Worm (Caenorhabditis elegans) whole organism, L2 larva: ENCODE results near the gene npr-2.

Experiments used
- C34F6.9 ChIP-seq: fragments of 150-350 bp; optimal IDR thresholded peaks from 2 replicates; lab custom pipeline; 2014; ENCODE audit warnings: missing biosample characterization, missing genetic modification characterization
- F13H6.1 ChIP-seq: sonication (generic microtip); optimal IDR thresholded peaks from 2 replicates; lab custom pipeline; 2016; ENCODE audit warnings: missing genetic modification characterization, missing compliant biosample characterization
- alr-1 ChIP-seq: fragments of 150-350 bp; optimal IDR thresholded peaks from 2 replicates; lab custom pipeline; 2014; ENCODE audit warnings: missing biosample characterization, missing genetic modification characterization
- aly-2 ChIP-seq: fragments of 150-350 bp; optimal IDR thresholded peaks from 2 replicates; lab custom pipeline; 2014; ENCODE audit warnings: missing biosample characterization, missing genetic modification characterization
- ama-1 ChIP-seq: fragments of 150-350 bp; optimal IDR thresholded peaks from 2 replicates; lab custom pipeline; 2018; ENCODE audit warnings: inconsistent platforms
- ceh-16 ChIP-seq: fragments of 150-350 bp; optimal IDR thresholded peaks from 2 replicates; lab custom pipeline; 2014; ENCODE audit warnings: missing biosample characterization, missing genetic modification characterization
- ceh-82 ChIP-seq: fragments of 150-350 bp; optimal IDR thresholded peaks from 2 replicates; lab custom pipeline; 2014; ENCODE audit warnings: missing biosample characterization, missing genetic modification characterization
- crh-2 ChIP-seq: sonication (generic microtip); optimal IDR thresholded peaks from 2 replicates; lab custom pipeline; 2017; ENCODE audit warnings: missing biosample characterization, missing genetic modification characterization
- egl-27 ChIP-seq: sonication (generic microtip); optimal IDR thresholded peaks from 3 replicates; lab custom pipeline; 2017; ENCODE audit warnings: missing biosample characterization, missing genetic modification reagents, missing genetic modification characterization
- elt-1 ChIP-seq: fragments of 150-350 bp; optimal IDR thresholded peaks from 2 replicates; lab custom pipeline; 2014; ENCODE audit warnings: missing biosample characterization, missing genetic modification characterization
- fos-1 ChIP-seq: fragments of 150-350 bp; optimal IDR thresholded peaks from 2 replicates; lab custom pipeline; 2014; ENCODE audit warnings: missing biosample characterization, missing genetic modification characterization
- lin-39 ChIP-seq: fragments of 150-350 bp; optimal IDR thresholded peaks from 2 replicates; lab custom pipeline; 2014; ENCODE audit warnings: missing biosample characterization, missing genetic modification reagents, missing genetic modification characterization
- mab-5 ChIP-seq: fragments of 150-350 bp; optimal IDR thresholded peaks from 2 replicates; lab custom pipeline; 2014; ENCODE audit warnings: missing biosample characterization, missing genetic modification characterization
- nhr-10 ChIP-seq: sonication (generic microtip); optimal IDR thresholded peaks from 2 replicates; lab custom pipeline; 2017; ENCODE audit warnings: missing biosample characterization, missing genetic modification characterization
- nhr-11 ChIP-seq: fragments of 150-350 bp; optimal IDR thresholded peaks from 2 replicates; lab custom pipeline; 2014; ENCODE audit warnings: missing biosample characterization, missing genetic modification characterization
- nhr-129 ChIP-seq: fragments of 150-350 bp; optimal IDR thresholded peaks from 2 replicates; lab custom pipeline; 2014; ENCODE audit warnings: missing biosample characterization, missing genetic modification characterization
- nhr-23 ChIP-seq: fragments of 150-350 bp; optimal IDR thresholded peaks from 2 replicates; lab custom pipeline; 2014; ENCODE audit warnings: missing biosample characterization, missing genetic modification reagents, missing genetic modification characterization
- nhr-25 ChIP-seq: fragments of 150-350 bp; sonication (generic microtip); optimal IDR thresholded peaks from 3 replicates; lab custom pipeline; 2014; ENCODE audit warnings: missing biosample characterization, missing genetic modification characterization
- nhr-77 ChIP-seq: fragments of 150-350 bp; optimal IDR thresholded peaks from 2 replicates; lab custom pipeline; 2014; ENCODE audit warnings: missing biosample characterization, missing genetic modification characterization
- peb-1 ChIP-seq: fragments of 150-350 bp; optimal IDR thresholded peaks from 2 replicates; lab custom pipeline; 2014; ENCODE audit warnings: missing biosample characterization, missing genetic modification characterization
- sma-9 ChIP-seq, 2 experiments: fragments of 150-350 bp in 1 of 2; sonication (generic microtip) in 1 of 2; optimal IDR thresholded peaks; 2 replicates each; lab custom pipeline; 2014 to 2016; ENCODE audit warnings: missing genetic modification characterization in 2 of 2, mild to moderate bottlenecking in 1 of 2, missing biosample characterization in 1 of 2, missing compliant biosample characterization in 1 of 2, missing genetic modification reagents in 1 of 2, moderate library complexity in 1 of 2
- snpc-4 ChIP-seq: fragments of 150-350 bp; optimal IDR thresholded peaks from 2 replicates; lab custom pipeline; 2014; ENCODE audit warnings: missing biosample characterization, missing genetic modification characterization
- unc-39 ChIP-seq: fragments of 150-350 bp; optimal IDR thresholded peaks from 2 replicates; lab custom pipeline; 2014; ENCODE audit warnings: missing biosample characterization, missing genetic modification characterization
- unc-55 ChIP-seq: fragments of 150-350 bp; sonication (generic microtip); optimal IDR thresholded peaks from 3 replicates; lab custom pipeline; 2014; ENCODE audit warnings: missing biosample characterization, missing genetic modification reagents, missing genetic modification characterization
- unc-62 ChIP-seq: fragments of 150-350 bp; optimal IDR thresholded peaks from 2 replicates; lab custom pipeline; 2014; ENCODE audit warnings: missing biosample characterization, missing genetic modification reagents, missing genetic modification characterization
- zag-1 ChIP-seq: fragments of 150-350 bp; optimal IDR thresholded peaks from 2 replicates; lab custom pipeline; 2014; ENCODE audit warnings: missing biosample characterization, missing genetic modification characterization
- ztf-1 ChIP-seq: fragments of 200-800 bp; sonication (Bioruptor generic); conservative IDR thresholded peaks from 2 replicates; pipeline ENCODE4 v1.3.6; 2022; ENCODE audit warnings: missing genetic modification characterization, missing compliant biosample characterization
- ztf-4 ChIP-seq: fragments of 150-350 bp; optimal IDR thresholded peaks from 2 replicates; lab custom pipeline; 2014; ENCODE audit warnings: missing biosample characterization, missing genetic modification characterization

Gene npr-2

DNA sequence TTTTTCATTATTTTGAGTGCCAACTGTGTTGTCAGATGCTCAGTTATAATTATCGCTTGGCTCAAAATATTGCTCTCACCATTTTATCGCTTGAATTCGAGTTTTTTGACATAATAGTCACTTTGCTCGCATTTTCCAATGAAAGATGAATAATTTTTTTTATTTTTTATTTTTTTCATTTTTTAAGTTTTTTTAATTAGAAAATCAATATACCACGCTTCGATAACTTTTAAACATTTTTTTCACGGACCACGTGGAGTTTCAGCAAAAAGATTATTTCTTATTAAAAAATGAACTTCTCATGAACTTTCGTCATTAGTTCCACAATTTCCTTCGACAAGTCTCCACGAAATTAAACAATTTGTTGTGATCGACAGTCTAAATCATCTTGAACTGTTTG, 34.8 kb upstream of the npr-2 start, which contains the start of gene elt-1:
TSS of gene elt-1 (plus strand) at position 301 of the 400 bp plus-strand sequence.
- TF ChIP-seq fos-1 (tag; lab: Kevin White, UChicago) (no peak), unc-55 (GFP tag; lab: Kevin White, UChicago) (no peak), F13H6.1 (tag; lab: Kevin White, UChicago) (no peak)

DNA sequence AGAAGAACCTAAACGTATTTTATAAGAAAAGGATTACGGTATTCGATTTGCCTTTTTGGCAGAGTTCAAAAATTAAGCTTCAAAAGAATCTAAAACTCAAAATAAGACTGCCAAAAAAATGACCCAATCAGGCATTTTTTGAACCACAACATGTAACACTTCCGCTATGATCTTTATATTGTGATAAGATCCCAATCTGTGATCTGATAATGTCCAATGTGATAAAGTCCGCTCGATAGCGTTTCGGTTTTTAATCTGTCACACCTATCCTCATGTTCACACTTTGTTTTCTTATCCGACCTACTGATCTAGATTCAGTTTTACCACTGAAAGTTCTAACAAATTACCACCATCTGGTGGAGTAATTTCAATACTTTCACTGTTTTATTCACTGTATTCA, 34.1 kb upstream of the npr-2 start:
- TF ChIP-seq ztf-4 (no peak), nhr-23 (tag; lab: Kevin White, UChicago) (peak; percentile 99), ama-1 (lab: Kevin White, UChicago) (no peak), aly-2 (tag; lab: Kevin White, UChicago) (no peak), sma-9 (GFP tag; optimal IDR thresholded peaks at IDR 0.05; lab: Kevin White, UChicago) (peak; percentile 46), sma-9 (tag; optimal IDR thresholded peaks at IDR 0.05; lab: Kevin White, UChicago) (no peak), nhr-10 (tag; lab: Kevin White, UChicago) (no peak), elt-1 (peak; percentile 93), nhr-11 (tag; lab: Kevin White, UChicago) (no peak), C34F6.9 (tag; lab: Kevin White, UChicago) (no peak), peb-1 (tag; lab: Kevin White, UChicago) (no peak)

DNA sequence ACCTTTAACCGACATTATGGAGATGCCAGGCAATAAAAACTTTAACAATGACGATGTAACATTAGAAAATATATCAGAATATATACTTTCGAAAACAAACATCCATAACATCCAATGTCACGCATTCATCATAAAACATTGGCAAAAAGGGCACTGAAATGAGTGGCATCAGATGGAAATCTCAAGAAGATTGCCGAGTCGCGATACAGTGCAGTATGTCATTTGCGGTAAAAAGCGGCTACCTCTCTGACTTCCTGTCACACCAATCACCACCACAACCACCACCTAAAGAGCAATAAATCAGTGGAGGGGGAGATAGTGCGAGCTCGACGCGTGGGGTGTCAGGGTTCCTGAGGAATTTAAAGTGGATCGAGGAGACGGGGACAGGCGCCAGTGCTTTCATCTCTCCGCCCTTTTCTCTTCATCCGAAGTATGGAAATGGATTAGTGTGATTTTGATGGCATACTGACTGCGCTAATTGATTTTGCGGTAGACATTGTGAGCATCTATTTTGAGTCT, 33.2 kb upstream of the npr-2 start:
- TF ChIP-seq unc-62 (GFP tag; lab: Kevin White, UChicago) (no peak), nhr-11 (tag; lab: Kevin White, UChicago) (no peak), F13H6.1 (tag; lab: Kevin White, UChicago) (no peak), nhr-23 (tag; lab: Kevin White, UChicago) (peak; percentile 97), elt-1 (peak; percentile 60)
- TF ChIP-seq, all 48 proteins: peak for 2

DNA sequence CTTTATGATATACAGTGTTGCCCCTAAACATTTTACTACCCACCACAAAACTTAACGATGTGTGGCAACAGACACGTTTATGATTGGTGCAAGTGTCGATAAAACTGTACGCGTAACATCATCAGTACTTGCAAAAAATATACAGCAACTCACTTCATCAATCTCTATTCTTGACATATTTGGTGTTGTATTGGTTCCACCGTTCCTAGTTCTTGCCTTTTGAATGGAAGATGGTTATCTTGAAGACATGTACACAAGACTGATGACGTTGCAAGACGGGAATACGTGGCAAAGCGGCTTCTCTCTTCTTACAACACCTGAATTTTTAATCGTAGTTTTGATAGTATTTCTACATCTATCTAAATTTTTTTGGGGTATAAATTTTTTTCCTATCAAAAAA, 31.0 kb upstream of the npr-2 start:
- TF ChIP-seq snpc-4 (tag; lab: Kevin White, UChicago), result no peak
- TF ChIP-seq lin-39 (tag; lab: Kevin White, UChicago), result no peak
- peak; percentile 26 for TF ChIP-seq elt-1
- no peak for TF ChIP-seq nhr-77 (tag; lab: Kevin White, UChicago)
- peak; percentile 37 for TF ChIP-seq crh-2
- TF ChIP-seq nhr-25, result no peak

DNA sequence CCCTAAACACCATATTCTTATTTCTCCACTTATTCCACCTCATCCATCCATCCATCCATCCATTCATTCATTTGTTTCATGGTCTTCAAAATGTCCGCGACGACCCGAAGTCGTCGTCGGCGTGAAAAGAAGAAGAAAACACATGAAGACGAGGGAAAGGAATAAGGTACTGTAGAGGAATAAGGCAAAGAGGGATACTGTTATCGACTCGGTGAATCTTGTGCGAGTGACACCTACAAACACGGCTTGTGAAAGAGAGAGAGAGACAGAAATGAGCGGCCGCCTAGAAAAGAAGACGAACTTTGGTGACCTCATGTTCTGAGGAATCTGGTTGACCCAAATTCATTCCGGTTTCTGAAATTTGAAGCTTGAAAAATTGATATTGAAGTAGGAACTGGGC, 29.2 kb upstream of the npr-2 start:
- TF ChIP-seq elt-1 (peak; percentile 40), mab-5 (tag; lab: Kevin White, UChicago) (no peak)

DNA sequence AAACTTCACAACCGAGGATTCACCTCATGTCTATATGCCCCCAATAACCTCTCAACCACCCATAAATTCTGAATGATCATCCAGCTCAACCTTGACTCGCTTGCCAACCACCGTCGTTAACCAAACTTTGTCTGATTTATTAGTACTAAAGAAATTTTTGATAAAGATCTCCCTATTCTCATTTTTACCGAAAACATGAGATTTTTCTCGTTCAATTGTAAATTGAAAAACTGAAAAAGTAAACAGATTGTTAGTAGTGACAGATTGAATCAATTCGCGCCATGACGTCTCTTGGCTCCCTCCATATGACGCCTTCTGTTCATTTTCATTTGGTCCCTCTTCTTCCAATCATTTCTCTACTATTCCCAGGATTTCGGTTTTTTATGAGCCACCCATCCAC, 28.0 kb upstream of the npr-2 start:
- TF ChIP-seq ceh-16 (peak; percentile 39), alr-1 (tag; lab: Kevin White, UChicago) (no peak)
- TF ChIP-seq, all 48 proteins: peak for 1

DNA sequence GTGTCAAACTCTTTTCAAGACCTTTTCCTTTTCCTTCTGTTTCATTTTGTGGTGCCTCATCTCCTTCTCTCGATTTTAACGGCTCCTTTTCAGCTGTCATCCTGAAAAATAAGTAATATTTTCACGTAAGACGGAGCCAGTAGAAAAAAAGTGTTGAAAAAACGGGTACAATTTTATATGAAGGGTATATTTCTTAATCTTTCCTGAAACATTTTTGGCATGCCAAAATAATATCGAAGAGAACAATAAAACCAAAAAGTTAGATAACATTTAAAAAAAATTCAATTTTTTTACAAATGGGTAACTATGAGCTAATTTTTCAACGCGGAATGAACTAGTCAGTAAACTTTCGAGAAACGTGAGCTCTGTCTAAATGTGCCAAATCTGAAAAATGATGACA, 21.7 kb upstream of the npr-2 start, which contains the start of gene aat-1:
TSS of gene aat-1 (minus strand) at position 101 of the 400 bp plus-strand sequence.
- TF ChIP-seq unc-55 (GFP tag; lab: Kevin White, UChicago) (no peak), ama-1 (lab: Kevin White, UChicago) (no peak), ztf-1 (GFP tag; lab: Robert Waterston, UW) (no peak), nhr-11 (tag; lab: Kevin White, UChicago) (no peak), nhr-129 (no peak), aly-2 (tag; lab: Kevin White, UChicago) (no peak), ceh-82 (tag; lab: Kevin White, UChicago) (no peak), zag-1 (tag; lab: Kevin White, UChicago) (no peak), crh-2 (no peak), egl-27 (tag; lab: Kevin White, UChicago) (no peak), unc-39 (tag; lab: Kevin White, UChicago) (no peak), F13H6.1 (tag; lab: Kevin White, UChicago) (no peak), unc-62 (GFP tag; lab: Kevin White, UChicago) (no peak), sma-9 (GFP tag; optimal IDR thresholded peaks at IDR 0.05; lab: Kevin White, UChicago) (no peak), sma-9 (tag; optimal IDR thresholded peaks at IDR 0.05; lab: Kevin White, UChicago) (no peak)
